Fruit fly (Drosophila melanogaster) whole organism, adult: Measurements from ENCODE around the gene rno.

Source experiments
- CG7045 ChIP-seq: fragments of 200-800 bp; sonication (Bioruptor generic); optimal IDR thresholded peaks from 2 replicates; lab custom pipeline; 2017; ENCODE audit warnings: missing biosample characterization, mild to moderate bottlenecking, missing genetic modification characterization
- pad ChIP-seq: fragments of 200-800 bp; sonication (Bioruptor generic); optimal IDR thresholded peaks from 3 replicates; lab custom pipeline; 2017; ENCODE audit warnings: missing biosample characterization, missing genetic modification characterization, mild to moderate bottlenecking, moderate library complexity, missing genetic modification reagents

DNA sequence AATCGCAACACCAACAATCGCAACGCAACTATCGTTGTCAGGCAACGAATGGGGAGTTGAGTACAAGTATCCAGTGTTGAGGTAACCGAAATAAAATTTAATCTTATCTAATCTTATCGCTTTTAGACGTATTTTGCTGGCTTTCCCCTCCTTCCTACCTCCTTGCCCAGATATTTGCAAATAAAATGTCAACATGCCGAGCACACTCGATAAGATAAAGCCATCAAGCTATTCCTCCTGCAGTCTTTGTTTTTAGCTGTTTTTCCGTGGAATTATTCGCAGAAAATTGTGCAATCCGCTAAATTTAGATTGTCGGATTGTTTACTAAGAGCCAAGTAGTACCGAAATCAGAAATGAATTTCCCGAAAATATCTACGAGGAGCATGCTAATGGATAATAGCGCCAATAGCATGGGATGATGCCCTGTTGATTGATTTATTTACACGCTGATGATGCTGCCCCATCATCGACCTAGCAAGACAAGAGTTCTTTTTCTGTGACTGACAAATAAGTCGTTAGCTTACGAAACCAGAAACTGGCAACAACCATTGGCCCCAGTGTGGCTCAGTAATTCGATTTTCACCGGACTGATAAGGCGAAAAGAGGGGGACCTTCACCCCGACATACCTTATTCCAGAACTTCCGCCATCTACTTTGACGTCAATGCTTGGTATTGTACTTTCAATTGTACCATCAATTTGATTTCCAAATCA lies 42.8 kb downstream of the rno start:
- TF ChIP-seq pad (GFP tag; lab: Kevin White, UChicago) = no peak
- peak; percentile 19 for TF ChIP-seq CG7045 (GFP tag; lab: Kevin White, UChicago)
